Worm (Caenorhabditis elegans): Measurements from ENCODE around the gene mans-2.

The mans-2 gene

DNA sequence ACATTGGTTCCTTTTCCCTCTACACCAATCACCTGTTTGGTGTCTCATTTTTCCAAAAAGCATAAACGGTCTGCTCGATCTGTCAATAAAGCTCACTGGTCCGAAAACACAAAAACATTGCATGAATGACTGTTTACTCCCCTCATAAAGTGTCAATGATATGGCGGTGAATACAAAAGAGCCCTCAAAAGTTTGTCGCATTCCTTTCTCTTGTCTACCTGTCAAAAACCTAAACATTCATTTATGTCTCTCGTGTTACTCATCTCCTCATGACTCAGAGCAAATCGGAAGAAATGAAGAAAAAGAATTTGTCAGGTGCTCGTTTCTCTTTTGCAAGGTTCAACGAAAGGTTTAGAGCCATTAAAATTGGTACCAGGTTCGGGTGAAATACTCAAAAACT lies 34.1 kb downstream of the mans-2 start:
- no peak for TF ChIP-seq madf-8 (GFP tag; conservative IDR thresholded peaks at IDR 0.05)
- TF ChIP-seq madf-3 (GFP tag; IDR thresholded peaks at IDR 0.05) = no peak
- TF ChIP-seq ets-4 (GFP tag; optimal IDR thresholded peaks at IDR 0.05) = no peak
- no peak for TF ChIP-seq hlh-26 (GFP tag; conservative IDR thresholded peaks at IDR 0.05)
- no peak for TF ChIP-seq ceh-91 (GFP tag; IDR thresholded peaks at IDR 0.05)
- no peak for TF ChIP-seq ekl-4 (GFP tag; IDR thresholded peaks at IDR 0.05)
- TF ChIP-seq let-526 (GFP tag; IDR thresholded peaks at IDR 0.05) = no peak
- TF ChIP-seq aptf-3 (GFP tag; IDR thresholded peaks at IDR 0.05) = no peak
- TF ChIP-seq chd-7 (tag; optimal IDR thresholded peaks at IDR 0.05) = no peak
- no peak for TF ChIP-seq Y79H2A.3 (GFP tag; conservative IDR thresholded peaks at IDR 0.05)

DNA sequence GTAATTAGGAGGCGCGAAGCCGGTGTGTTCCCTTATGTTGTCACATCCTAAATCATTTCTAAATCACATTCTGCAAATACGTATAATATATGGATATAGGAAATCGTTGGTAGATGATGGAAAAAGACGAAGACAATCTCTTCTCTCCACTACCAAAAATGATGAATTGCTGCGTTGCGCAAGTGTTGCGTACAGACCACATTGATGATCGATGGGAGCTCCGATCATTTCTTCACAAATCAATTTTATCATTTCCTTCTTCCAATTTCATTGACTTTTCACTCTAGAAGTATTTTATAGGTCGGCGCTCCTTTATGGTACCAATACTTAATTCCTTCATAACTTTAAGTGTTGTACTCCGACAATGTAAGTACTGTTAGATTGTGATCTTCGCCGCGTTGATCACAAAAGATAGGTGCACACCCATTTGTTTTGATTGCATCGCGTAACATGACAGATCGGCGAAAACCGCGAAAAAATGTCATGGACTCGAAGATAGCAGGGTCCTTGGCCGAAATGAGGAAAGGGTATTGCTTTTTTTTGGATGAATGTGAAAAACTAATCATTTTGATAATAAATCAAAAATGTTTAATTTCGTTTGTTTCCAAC lies 35.7 kb downstream of the mans-2 start:
- TF ChIP-seq atf-7 (tag; optimal IDR thresholded peaks at IDR 0.05) (no peak), tbp1 (GFP tag; optimal IDR thresholded peaks at IDR 0.05) (no peak), nfyb-1 (GFP tag; IDR thresholded peaks at IDR 0.05) (no peak), F33H1.4 (GFP tag; IDR thresholded peaks at IDR 0.05) (no peak), mcd-1 (GFP tag; IDR thresholded peaks at IDR 0.05) (no peak), C06A6.2 (GFP tag; conservative IDR thresholded peaks at IDR 0.05) (no peak), hmg-1.2 (GFP tag; IDR thresholded peaks at IDR 0.05) (no peak), ama-1 (optimal IDR thresholded peaks at IDR 0.05) (no peak), ama-1 (GFP tag; optimal IDR thresholded peaks at IDR 0.05) (no peak), snpc-3.4 (tag; optimal IDR thresholded peaks at IDR 0.05) (no peak), cebp-1 (GFP tag; IDR thresholded peaks at IDR 0.05) (no peak), cebp-1 (tag; optimal IDR thresholded peaks at IDR 0.05) (no peak), F10E7.11 (tag; optimal IDR thresholded peaks at IDR 0.05) (no peak), lir-1 (GFP tag; conservative IDR thresholded peaks at IDR 0.05) (no peak), T07F8.4 (tag; optimal IDR thresholded peaks at IDR 0.05) (no peak), ceh-40 (GFP tag; IDR thresholded peaks at IDR 0.05) (no peak), ztf-25 (GFP tag; IDR thresholded peaks at IDR 0.05) (no peak), Y79H2A.3 (GFP tag; conservative IDR thresholded peaks at IDR 0.05) (no peak)

DNA sequence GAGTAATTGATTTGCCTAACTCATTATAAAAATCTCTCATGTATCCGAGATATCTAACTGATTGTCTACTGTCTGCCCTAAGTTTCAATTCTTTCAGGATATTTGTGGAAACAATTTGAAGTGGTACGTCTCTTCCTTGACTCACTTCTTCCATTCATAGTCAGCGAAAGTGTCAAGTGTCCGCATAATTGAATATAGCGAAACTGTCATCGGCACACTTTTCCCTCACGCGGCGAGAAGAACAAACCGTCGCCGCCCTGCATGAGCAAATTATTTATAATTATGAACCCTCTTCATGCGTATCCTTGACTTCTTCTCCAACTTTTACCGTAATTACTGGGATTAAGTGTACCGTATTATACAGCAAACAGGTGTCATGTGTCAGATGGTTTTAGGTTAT lies 36.7 kb downstream of the mans-2 start:
- no peak for TF ChIP-seq chd-7 (tag; optimal IDR thresholded peaks at IDR 0.05)
- no peak for TF ChIP-seq lin-26 (GFP tag; IDR thresholded peaks at IDR 0.05)
- no peak for TF ChIP-seq egrh-3 (GFP tag; IDR thresholded peaks at IDR 0.05)
- TF ChIP-seq ceh-27 (GFP tag; optimal IDR thresholded peaks at IDR 0.05) = no peak
- no peak for TF ChIP-seq Y95B8A.8 (GFP tag; IDR thresholded peaks at IDR 0.05)
- no peak for TF ChIP-seq bed-2 (GFP tag; IDR thresholded peaks at IDR 0.05)
- TF ChIP-seq tbx-9 (tag; optimal IDR thresholded peaks at IDR 0.05; ENCODE audit: borderline replicate concordance) = no peak
- no peak for TF ChIP-seq Y79H2A.3 (GFP tag; conservative IDR thresholded peaks at IDR 0.05)
- TF ChIP-seq Y53F4B.3 (GFP tag; IDR thresholded peaks at IDR 0.05) = no peak
- no peak for TF ChIP-seq C06A6.2 (GFP tag; conservative IDR thresholded peaks at IDR 0.05)
- TF ChIP-seq ceh-100 (GFP tag; IDR thresholded peaks at IDR 0.05) = no peak
- no peak for TF ChIP-seq F37B4.10 (GFP tag; IDR thresholded peaks at IDR 0.05)
- TF ChIP-seq let-607 (tag; optimal IDR thresholded peaks at IDR 0.05) = no peak
- no peak for TF ChIP-seq mel-28 (tag; optimal IDR thresholded peaks at IDR 0.05; ENCODE audit: borderline replicate concordance)
- TF ChIP-seq egl-44 (GFP tag; IDR thresholded peaks at IDR 0.05) = no peak
- no peak for TF ChIP-seq egl-18 (GFP tag; IDR thresholded peaks at IDR 0.05)
- no peak for TF ChIP-seq hmg-1.2 (GFP tag; IDR thresholded peaks at IDR 0.05)
- TF ChIP-seq ets-4 (GFP tag; optimal IDR thresholded peaks at IDR 0.05) = no peak
- TF ChIP-seq snpc-1.1 (tag; optimal IDR thresholded peaks at IDR 0.05; ENCODE audit: insufficient read depth) = no peak
